Worm (Caenorhabditis elegans) whole organism, mixed stage, embryonic: ENCODE results near the gene F41E6.8.

ENCODE experiments used
- ces-1 ChIP-seq: fragments of 150-350 bp; optimal IDR thresholded peaks from 2 replicates; lab custom pipeline; 2014; ENCODE audit warnings: missing biosample characterization, missing genetic modification reagents, missing genetic modification characterization
- flh-1 ChIP-seq: fragments of 200-800 bp; sonication (Bioruptor generic); optimal IDR thresholded peaks from 2 replicates; lab custom pipeline; 2018; ENCODE audit warnings: mild to moderate bottlenecking, missing genetic modification characterization, moderate library complexity, missing compliant biosample characterization
- lin-13 ChIP-seq: fragments of 150-350 bp; optimal IDR thresholded peaks from 2 replicates; lab custom pipeline; 2014; ENCODE audit warnings: missing biosample characterization, missing genetic modification characterization
- mab-5 ChIP-seq: fragments of 150-350 bp; optimal IDR thresholded peaks from 2 replicates; lab custom pipeline; 2014; ENCODE audit warnings: missing biosample characterization, missing genetic modification characterization
- nhr-28 ChIP-seq: fragments of 150-350 bp; optimal IDR thresholded peaks from 2 replicates; lab custom pipeline; 2014; ENCODE audit warnings: missing biosample characterization, missing genetic modification characterization
- nhr-76 ChIP-seq: sonication (generic microtip); optimal IDR thresholded peaks from 2 replicates; lab custom pipeline; 2017; ENCODE audit warnings: missing biosample characterization, missing genetic modification characterization
- sem-2 ChIP-seq: fragments of 200-800 bp; sonication (Bioruptor generic); optimal IDR thresholded peaks from 2 replicates; lab custom pipeline; 2018; ENCODE audit warnings: mild to moderate bottlenecking, missing genetic modification characterization, missing compliant biosample characterization
- snpc-4 ChIP-seq: fragments of 150-350 bp; optimal IDR thresholded peaks from 2 replicates; lab custom pipeline; 2014; ENCODE audit warnings: missing biosample characterization, missing genetic modification characterization
- ztf-11 ChIP-seq: fragments of 150-350 bp; optimal IDR thresholded peaks from 2 replicates; lab custom pipeline; 2014; ENCODE audit warnings: missing biosample characterization, missing genetic modification characterization

DNA sequence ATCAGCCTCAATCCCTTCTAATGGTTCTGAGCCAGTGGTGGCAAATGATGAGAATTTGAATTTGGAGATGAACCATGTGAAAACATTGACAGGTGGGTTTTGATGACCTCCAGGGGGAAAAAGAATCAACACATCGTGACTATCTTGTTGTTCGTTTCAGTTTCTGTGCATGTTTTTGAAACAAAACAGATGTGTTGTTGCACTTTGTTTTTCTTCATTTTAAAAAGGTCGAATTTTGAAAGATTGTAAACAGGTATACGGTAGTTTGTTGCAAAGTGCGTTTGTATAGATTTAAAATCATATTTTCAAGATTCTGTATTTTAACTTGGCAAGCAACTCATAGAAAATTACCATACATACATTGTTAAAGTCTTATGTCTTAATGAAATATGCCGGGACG, 49.0 kb upstream of the F41E6.8 start:
- TF ChIP-seq ces-1 (GFP tag; lab: Kevin White, UChicago) = no peak
- TF ChIP-seq flh-1 (GFP tag; lab: Kevin White, UChicago) = no peak
- TF ChIP-seq nhr-76 (tag; lab: Kevin White, UChicago) = no peak
- no peak for TF ChIP-seq snpc-4 (tag; lab: Kevin White, UChicago)
- TF ChIP-seq mab-5 (tag; lab: Kevin White, UChicago) = no peak
- TF ChIP-seq ztf-11 (tag; lab: Kevin White, UChicago) = no peak
- TF ChIP-seq nhr-28 (tag; lab: Kevin White, UChicago) = no peak
- no peak for TF ChIP-seq lin-13 (tag; lab: Kevin White, UChicago)
- no peak for TF ChIP-seq sem-2 (GFP tag; lab: Kevin White, UChicago)
